Worm (Caenorhabditis elegans) whole organism, L2 larva: ENCODE data around the gene srd-47.
"Not testable (repeated sequence)": the region's sequence is repeated elsewhere in the genome, so short reads cannot be mapped to it uniquely, and the experiment has no call there.

Experiments
- F13H6.1 ChIP-seq: sonication (generic microtip); optimal IDR thresholded peaks from 2 replicates; lab custom pipeline; 2016; ENCODE audit warnings: missing genetic modification characterization, missing compliant biosample characterization
- R02D3.7 ChIP-seq: fragments of 150-350 bp; optimal IDR thresholded peaks from 2 replicates; lab custom pipeline; 2014; ENCODE audit warnings: missing biosample characterization, missing genetic modification characterization
- Y55F3AM.14 ChIP-seq: fragments of 200-800 bp; sonication (Bioruptor generic); optimal IDR thresholded peaks from 2 replicates; lab custom pipeline; 2018; ENCODE audit warnings: mild to moderate bottlenecking, missing genetic modification characterization, missing compliant biosample characterization
- alr-1 ChIP-seq: fragments of 150-350 bp; optimal IDR thresholded peaks from 2 replicates; lab custom pipeline; 2014; ENCODE audit warnings: missing biosample characterization, missing genetic modification characterization
- aly-2 ChIP-seq: fragments of 150-350 bp; optimal IDR thresholded peaks from 2 replicates; lab custom pipeline; 2014; ENCODE audit warnings: missing biosample characterization, missing genetic modification characterization
- ama-1 ChIP-seq: fragments of 150-350 bp; optimal IDR thresholded peaks from 2 replicates; lab custom pipeline; 2018; ENCODE audit warnings: inconsistent platforms
- ceh-82 ChIP-seq: fragments of 150-350 bp; optimal IDR thresholded peaks from 2 replicates; lab custom pipeline; 2014; ENCODE audit warnings: missing biosample characterization, missing genetic modification characterization
- crh-2 ChIP-seq: sonication (generic microtip); optimal IDR thresholded peaks from 2 replicates; lab custom pipeline; 2017; ENCODE audit warnings: missing biosample characterization, missing genetic modification characterization
- elt-1 ChIP-seq: fragments of 150-350 bp; optimal IDR thresholded peaks from 2 replicates; lab custom pipeline; 2014; ENCODE audit warnings: missing biosample characterization, missing genetic modification characterization
- elt-3 ChIP-seq: sonication (generic microtip); optimal IDR thresholded peaks from 2 replicates; lab custom pipeline; 2017; ENCODE audit warnings: missing biosample characterization, missing genetic modification characterization
- fos-1 ChIP-seq: fragments of 150-350 bp; optimal IDR thresholded peaks from 2 replicates; lab custom pipeline; 2014; ENCODE audit warnings: missing biosample characterization, missing genetic modification characterization
- gmeb-1 ChIP-seq: fragments of 150-350 bp; optimal IDR thresholded peaks from 2 replicates; lab custom pipeline; 2014; ENCODE audit warnings: missing biosample characterization, missing genetic modification characterization
- lin-13 ChIP-seq: fragments of 150-350 bp; optimal IDR thresholded peaks from 2 replicates; lab custom pipeline; 2014; ENCODE audit warnings: missing biosample characterization, missing genetic modification reagents, missing genetic modification characterization
- lsy-2 ChIP-seq, 2 experiments: fragments of 150-350 bp in 1 of 2; sonication (generic microtip) in 1 of 2; optimal IDR thresholded peaks; 2 replicates each; lab custom pipeline; 2014 to 2017; ENCODE audit warnings: missing biosample characterization in 2 of 2, missing genetic modification characterization in 2 of 2
- mab-5 ChIP-seq: fragments of 150-350 bp; optimal IDR thresholded peaks from 2 replicates; lab custom pipeline; 2014; ENCODE audit warnings: missing biosample characterization, missing genetic modification characterization
- mdl-1 ChIP-seq, 2 experiments: fragments of 150-350 bp in 1 of 2; sonication (generic microtip) in 1 of 2; optimal IDR thresholded peaks; 2 replicates each; lab custom pipeline; 2017; ENCODE audit warnings: missing biosample characterization in 2 of 2, missing genetic modification characterization in 2 of 2
- nhr-10 ChIP-seq: sonication (generic microtip); optimal IDR thresholded peaks from 2 replicates; lab custom pipeline; 2017; ENCODE audit warnings: missing biosample characterization, missing genetic modification characterization
- nhr-11 ChIP-seq: fragments of 150-350 bp; optimal IDR thresholded peaks from 2 replicates; lab custom pipeline; 2014; ENCODE audit warnings: missing biosample characterization, missing genetic modification characterization
- nhr-129 ChIP-seq: fragments of 150-350 bp; optimal IDR thresholded peaks from 2 replicates; lab custom pipeline; 2014; ENCODE audit warnings: missing biosample characterization, missing genetic modification characterization
- nhr-23 ChIP-seq: fragments of 150-350 bp; optimal IDR thresholded peaks from 2 replicates; lab custom pipeline; 2014; ENCODE audit warnings: missing biosample characterization, missing genetic modification reagents, missing genetic modification characterization
- nhr-25 ChIP-seq: fragments of 150-350 bp; sonication (generic microtip); optimal IDR thresholded peaks from 3 replicates; lab custom pipeline; 2014; ENCODE audit warnings: missing biosample characterization, missing genetic modification characterization
- nhr-6 ChIP-seq: fragments of 150-350 bp; optimal IDR thresholded peaks from 2 replicates; lab custom pipeline; 2014; ENCODE audit warnings: missing biosample characterization, missing genetic modification characterization
- nhr-77 ChIP-seq: fragments of 150-350 bp; optimal IDR thresholded peaks from 2 replicates; lab custom pipeline; 2014; ENCODE audit warnings: missing biosample characterization, missing genetic modification characterization
- sem-4 ChIP-seq: fragments of 150-350 bp; optimal IDR thresholded peaks from 2 replicates; lab custom pipeline; 2014; ENCODE audit warnings: missing biosample characterization, missing genetic modification reagents, missing genetic modification characterization
- skn-1 ChIP-seq: sonication (generic microtip); optimal IDR thresholded peaks from 2 replicates; lab custom pipeline; 2017; ENCODE audit warnings: missing biosample characterization, missing genetic modification characterization
- sma-3 ChIP-seq: sonication (generic microtip); optimal IDR thresholded peaks from 2 replicates; lab custom pipeline; 2016; ENCODE audit warnings: missing genetic modification reagents, missing genetic modification characterization, missing compliant biosample characterization
- sma-9 ChIP-seq, 2 experiments: fragments of 150-350 bp in 1 of 2; sonication (generic microtip) in 1 of 2; optimal IDR thresholded peaks; 2 replicates each; lab custom pipeline; 2014 to 2016; ENCODE audit warnings: missing genetic modification characterization in 2 of 2, mild to moderate bottlenecking in 1 of 2, missing biosample characterization in 1 of 2, missing compliant biosample characterization in 1 of 2, missing genetic modification reagents in 1 of 2, moderate library complexity in 1 of 2
- snpc-4 ChIP-seq: fragments of 150-350 bp; optimal IDR thresholded peaks from 2 replicates; lab custom pipeline; 2014; ENCODE audit warnings: missing biosample characterization, missing genetic modification characterization
- unc-39 ChIP-seq: fragments of 150-350 bp; optimal IDR thresholded peaks from 2 replicates; lab custom pipeline; 2014; ENCODE audit warnings: missing biosample characterization, missing genetic modification characterization
- zag-1 ChIP-seq: fragments of 150-350 bp; optimal IDR thresholded peaks from 2 replicates; lab custom pipeline; 2014; ENCODE audit warnings: missing biosample characterization, missing genetic modification characterization
- ztf-1 ChIP-seq: fragments of 200-800 bp; sonication (Bioruptor generic); conservative IDR thresholded peaks from 2 replicates; pipeline ENCODE4 v1.3.6; 2022; ENCODE audit warnings: missing genetic modification characterization, missing compliant biosample characterization

Gene srd-47

DNA sequence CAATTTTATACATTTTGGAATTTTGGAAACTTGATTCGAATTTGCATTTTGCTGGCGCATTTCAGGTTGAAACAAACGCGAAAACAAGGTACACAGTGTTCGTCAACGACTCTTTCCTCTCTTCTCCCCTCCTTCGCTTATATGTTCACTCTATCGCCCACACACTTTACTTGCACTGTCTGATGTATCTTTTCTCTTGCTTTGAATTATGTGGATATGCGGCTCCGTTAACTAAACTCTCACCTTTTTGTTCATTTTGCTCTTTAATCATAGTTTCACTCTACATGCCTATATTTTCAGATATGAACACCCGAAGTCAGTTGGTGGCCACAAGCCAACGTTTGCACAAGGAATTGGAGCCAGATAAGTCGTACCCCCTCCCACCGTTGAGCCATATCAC lies 39.2 kb upstream of the srd-47 start, which contains the start of gene W06D11.1:
Gene W06D11.1 (plus strand): TSS at position 301 of the 400 bp plus-strand sequence.
- TF ChIP-seq nhr-10 (tag; lab: Kevin White, UChicago) (no peak), zag-1 (no peak), sem-4 (no peak), sma-9 (GFP tag; optimal IDR thresholded peaks at IDR 0.05; lab: Kevin White, UChicago) (no peak), sma-9 (tag; optimal IDR thresholded peaks at IDR 0.05; lab: Kevin White, UChicago) (no peak), R02D3.7 (tag; lab: Kevin White, UChicago) (no peak), fos-1 (tag; lab: Kevin White, UChicago) (no peak), lsy-2 (tag; optimal IDR thresholded peaks at IDR 0.05; lab: Kevin White, UChicago) (no peak), ceh-82 (tag; lab: Kevin White, UChicago) (no peak), nhr-129 (tag; lab: Kevin White, UChicago) (no peak), nhr-25 (tag; lab: Kevin White, UChicago) (no peak), unc-39 (tag; lab: Kevin White, UChicago) (no peak), crh-2 (tag; lab: Kevin White, UChicago) (no peak), alr-1 (tag; lab: Kevin White, UChicago) (no peak), gmeb-1 (tag; lab: Kevin White, UChicago) (no peak), aly-2 (tag; lab: Kevin White, UChicago) (no peak), ama-1 (lab: Kevin White, UChicago) (no peak), nhr-77 (tag; lab: Kevin White, UChicago) (no peak), nhr-11 (tag; lab: Kevin White, UChicago) (no peak), Y55F3AM.14 (no peak), mdl-1 (tag; optimal IDR thresholded peaks at IDR 0.05; lab: Kevin White, UChicago) (no peak)

DNA sequence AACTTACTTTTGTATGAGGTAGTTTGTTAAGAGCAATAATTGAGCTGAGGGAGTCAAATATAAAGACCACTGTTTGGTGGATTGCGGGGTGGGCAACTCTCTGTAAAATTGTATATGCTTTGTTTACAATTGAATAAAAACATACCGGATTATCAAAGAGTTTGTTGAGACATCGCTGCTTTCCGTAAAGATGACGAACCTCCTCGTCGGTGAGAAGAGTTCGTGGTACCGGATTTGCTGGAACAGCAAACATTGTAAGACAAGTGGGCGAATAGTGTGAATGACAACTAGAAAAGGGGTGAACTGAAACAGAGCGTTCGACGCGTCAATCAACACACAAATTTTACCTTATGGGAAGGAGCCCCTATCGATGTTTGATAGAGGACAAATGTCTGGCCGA lies 37.0 kb upstream of the srd-47 start, which contains the start of gene W06D11.2:
Gene W06D11.2 (minus strand): TSS at position 339 of the 400 bp plus-strand sequence.
- no peak for TF ChIP-seq nhr-23 (tag; lab: Kevin White, UChicago)
- no peak for TF ChIP-seq mab-5
- no peak for TF ChIP-seq ama-1 (lab: Kevin White, UChicago)
- no peak for TF ChIP-seq elt-1 (tag; lab: Kevin White, UChicago)

DNA sequence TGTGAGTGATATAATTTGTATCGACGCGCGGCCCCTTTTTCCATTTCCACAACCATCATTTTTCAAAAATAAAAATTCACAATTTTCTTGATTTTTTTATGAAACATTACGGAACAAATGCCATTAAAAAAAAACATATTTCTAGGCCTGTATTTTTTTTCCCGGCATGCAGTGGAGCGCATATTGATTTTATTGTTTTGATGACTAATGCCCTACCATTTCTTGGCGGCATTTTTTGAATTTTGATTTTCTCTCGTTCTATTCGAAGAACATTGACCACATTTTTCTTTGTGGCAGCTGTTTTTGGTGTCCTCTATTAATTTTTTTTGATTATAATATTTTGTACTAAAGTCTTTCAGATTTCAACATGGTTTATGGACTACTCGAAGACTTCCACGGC lies 35.1 kb upstream of the srd-47 start, which contains the start of gene W06D11.3:
Gene W06D11.3 (plus strand): TSS at position 360 of the 400 bp plus-strand sequence.
- no peak for TF ChIP-seq unc-39 (tag; lab: Kevin White, UChicago)
- no peak for TF ChIP-seq nhr-6 (tag; lab: Kevin White, UChicago)
- TF ChIP-seq lin-13 (GFP tag; lab: Kevin White, UChicago), result no peak

DNA sequence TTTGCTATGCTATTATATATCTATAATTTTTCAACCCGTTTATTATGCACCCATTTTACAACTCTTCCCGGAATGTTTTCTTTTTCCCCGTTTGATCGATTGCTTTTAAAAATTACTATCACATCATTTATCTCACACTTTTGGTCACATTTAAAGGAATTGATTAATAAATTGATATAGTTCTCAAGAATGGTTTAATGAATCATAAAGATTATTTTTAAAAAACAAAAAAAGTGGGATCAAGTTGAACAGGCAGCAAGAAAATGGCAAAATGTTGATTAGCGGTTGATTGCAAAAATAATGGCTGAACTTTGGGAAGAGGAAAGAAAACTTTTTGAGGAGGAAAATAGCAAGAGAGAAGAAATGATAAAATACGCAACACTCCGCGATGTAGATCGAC lies 33.6 kb upstream of the srd-47 start, which contains the start of gene W06D11.5:
Gene W06D11.5 (plus strand): TSS at position 301 of the 400 bp plus-strand sequence.
- TF ChIP-seq aly-2 (tag; lab: Kevin White, UChicago) (no peak), ztf-1 (no peak), F13H6.1 (tag; lab: Kevin White, UChicago) (no peak)

DNA sequence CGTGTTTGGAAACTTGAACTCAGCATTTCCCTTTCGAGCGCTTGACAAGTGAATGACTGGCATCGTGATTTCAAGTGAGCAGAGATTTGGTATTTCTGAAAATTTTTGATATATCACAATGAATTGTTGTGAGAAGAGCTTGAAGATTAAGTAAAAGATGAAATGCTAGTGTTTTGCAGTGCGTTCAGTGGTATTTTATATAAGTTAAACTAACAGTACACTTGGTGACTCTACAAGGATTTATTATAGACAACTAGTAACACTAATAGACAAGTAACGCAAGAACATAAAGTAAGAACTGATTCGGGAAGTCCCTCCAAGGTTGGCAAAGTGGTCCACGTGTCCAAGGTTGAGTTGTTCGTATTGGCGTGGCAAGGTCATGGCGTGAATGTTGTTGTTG lies 30.7 kb upstream of the srd-47 start, which contains the start of gene dot-1.3:
Gene dot-1.3 (minus strand): TSS at position 101 of the 400 bp plus-strand sequence.
- TF ChIP-seq mdl-1 (tag; optimal IDR thresholded peaks at IDR 0.05; lab: Kevin White, UChicago); sma-3 (GFP tag; lab: Kevin White, UChicago); unc-39 (tag; lab: Kevin White, UChicago): not testable (repeated sequence)
- TF ChIP-seq, all 48 proteins: peak for 0; not testable (repeated sequence) for 48

DNA sequence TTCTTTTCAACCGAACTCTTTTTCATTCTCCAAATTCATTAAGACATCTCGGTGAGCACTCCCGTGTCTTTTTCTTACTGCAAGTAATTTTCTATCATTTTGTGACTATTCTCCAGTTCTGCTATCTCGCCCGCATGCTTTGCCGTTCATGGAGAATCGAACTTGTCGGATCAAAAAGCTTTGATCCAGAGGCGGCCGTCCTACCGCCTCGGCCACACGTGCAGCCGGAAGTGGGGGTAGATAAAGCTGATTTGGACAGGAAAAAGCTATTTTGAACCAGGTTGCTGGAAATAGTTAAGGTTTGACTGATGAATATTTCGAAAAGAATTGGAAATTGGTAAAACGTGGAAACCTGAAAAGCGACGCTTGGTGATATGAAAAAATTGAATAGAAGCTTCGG lies 29.2 kb upstream of the srd-47 start:
- TF ChIP-seq snpc-4 (tag; lab: Kevin White, UChicago), result no peak
- no peak for TF ChIP-seq elt-3 (tag; lab: Kevin White, UChicago)
- no peak for TF ChIP-seq crh-2 (tag; lab: Kevin White, UChicago)
- no peak for TF ChIP-seq skn-1 (tag; lab: Kevin White, UChicago)
- no peak for TF ChIP-seq ztf-1
